1 fruit fly cellular context compared by ENCODE assay signal in the genomic region with DNA sequence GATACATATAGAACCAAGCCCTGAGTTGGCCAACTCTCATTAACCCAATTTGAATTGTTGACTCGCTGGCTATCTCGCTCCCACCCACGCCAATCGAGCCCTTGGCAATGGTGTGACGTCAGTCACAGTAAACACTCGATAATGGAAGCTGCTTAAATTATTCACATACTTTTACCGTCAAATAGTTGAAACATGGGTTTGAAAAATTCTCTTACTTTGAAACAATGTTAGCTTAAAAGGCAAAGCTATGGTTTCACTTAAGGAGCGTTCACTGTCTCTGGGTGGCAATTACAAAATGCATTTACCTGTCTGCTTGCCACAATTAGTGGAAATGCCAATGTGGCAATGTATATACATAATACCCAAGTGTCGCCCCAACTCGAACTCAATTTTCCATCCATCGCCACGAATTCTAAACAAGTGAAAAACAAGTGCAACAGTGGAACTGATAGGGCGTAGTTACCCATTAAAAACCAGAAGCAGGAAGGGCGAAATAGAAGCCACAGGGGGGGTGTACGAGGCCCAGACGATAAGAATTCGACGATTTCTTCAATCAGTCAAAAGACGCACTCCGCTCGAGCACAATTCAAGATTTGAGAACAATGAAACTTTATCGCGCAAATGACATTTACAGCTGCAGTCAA.
TF ChIP-seq lines count a peak whose summit lies in the region.

No protein-coding gene starts in this region.

TF ChIP-seq in whole organism, embryonic, 481 proteins besides CTCF, POLR2A, EP300 and RAD21 (continued from another document):
- TF ChIP-seq CG13287 (GFP tag; IDR thresholded peaks at IDR 0.05; lab: Robert Waterston, UW; ENCODE audit: partially characterized antibody) (no peak), CG17568 (GFP tag; optimal IDR thresholded peaks at IDR 0.05; lab: Kevin White, UChicago) (peak; percentile 64), kah (GFP tag; optimal IDR thresholded peaks at IDR 0.05; lab: Kevin White, UChicago) (peak; percentile 80), slbo (GFP tag; IDR thresholded peaks at IDR 0.05; lab: Robert Waterston, UW) (peak; percentile 89), Meics (GFP tag; optimal IDR thresholded peaks at IDR 0.05; lab: Kevin White, UChicago) (peak; percentile 85), Atf6 (GFP tag; IDR thresholded peaks at IDR 0.05; lab: Robert Waterston, UW) (peak; percentile 85), bowl (GFP tag; IDR thresholded peaks at IDR 0.05; lab: Robert Waterston, UW) (peak; percentile 75), ac (GFP tag; optimal IDR thresholded peaks at IDR 0.05; lab: Kevin White, UChicago) (peak; percentile 17), Pdp1 (GFP tag; optimal IDR thresholded peaks at IDR 0.05; lab: Kevin White, UChicago) (peak; percentile 79 to 85), CG14050 (GFP tag; IDR thresholded peaks at IDR 0.05; lab: Robert Waterston, UW) (peak; percentile 81), vnd (GFP tag; IDR thresholded peaks at IDR 0.05; lab: Robert Waterston, UW; ENCODE audit: partially characterized antibody) (no peak), seq (GFP tag; IDR thresholded peaks at IDR 0.05; lab: Robert Waterston, UW) (peak; percentile 83), dmrt99B (tag; optimal IDR thresholded peaks at IDR 0.05; lab: Kevin White, UChicago) (peak; percentile 90), sc (optimal IDR thresholded peaks at IDR 0.05; lab: Kevin White, UChicago) (no peak), sc (GFP tag; optimal IDR thresholded peaks at IDR 0.05; lab: Kevin White, UChicago) (peak; percentile 29), mld (GFP tag; IDR thresholded peaks at IDR 0.05; lab: Robert Waterston, UW; ENCODE audit: partially characterized antibody) (no peak), ttk (GFP tag; IDR thresholded peaks at IDR 0.05; lab: Robert Waterston, UW) (peak; percentile 86), CG2199 (GFP tag; IDR thresholded peaks at IDR 0.05; lab: Robert Waterston, UW) (peak; percentile 80; the same call in 1 of the 3 replicates)
